Worm (Caenorhabditis elegans): ENCODE data around the gene usp-14.
A peak's percentile ranks its signal among the peaks of the same experiment; 100 is the strongest.

usp-14 gene

DNA sequence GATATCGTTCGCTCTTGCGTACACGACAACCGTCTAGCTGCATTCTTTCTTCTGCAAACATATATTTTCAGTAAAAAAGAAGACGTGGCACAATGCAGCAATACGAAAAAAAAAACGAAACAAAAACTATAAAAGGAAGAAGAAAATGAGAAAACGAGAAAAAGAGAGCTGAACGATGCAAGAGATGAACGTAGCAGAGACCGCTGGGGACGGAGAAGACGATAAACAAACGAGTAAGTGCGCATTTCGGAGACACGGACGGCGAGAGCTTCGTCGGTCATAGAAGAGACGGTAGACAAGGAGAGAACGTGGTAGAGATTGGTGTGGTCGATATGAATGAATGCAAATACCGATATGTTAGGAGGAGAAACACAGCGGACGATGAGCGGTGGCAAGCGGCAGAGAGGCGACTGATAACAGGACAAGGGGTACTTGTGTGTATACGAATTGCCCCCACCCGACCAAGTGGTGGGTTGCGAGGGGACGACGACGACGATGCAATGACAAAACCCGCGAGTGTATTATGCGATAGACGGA lies 50.5 kb downstream of the usp-14 start, which contains the start of gene K04B12.2 (continued):
- TF ChIP-seq ttx-3 (tag; optimal IDR thresholded peaks at IDR 0.05) (no peak), ref-2 (tag; optimal IDR thresholded peaks at IDR 0.05) (peak; percentile 43), pha-2 (tag; optimal IDR thresholded peaks at IDR 0.05) (peak; percentile 66), unc-86 (tag; optimal IDR thresholded peaks at IDR 0.05) (no peak), elt-4 (tag; optimal IDR thresholded peaks at IDR 0.05) (no peak), pha-4 (tag; optimal IDR thresholded peaks at IDR 0.05) (no peak), sox-2 (GFP tag; IDR thresholded peaks at IDR 0.05) (no peak), ceh-14 (tag; optimal IDR thresholded peaks at IDR 0.05) (peak; percentile 23), ceh-34 (tag; optimal IDR thresholded peaks at IDR 0.05) (peak; percentile 65), ceh-6 (GFP tag; optimal IDR thresholded peaks at IDR 0.05) (no peak), hlh-13 (GFP tag; optimal IDR thresholded peaks at IDR 0.05) (no peak), K09A11.1 (tag; optimal IDR thresholded peaks at IDR 0.05; ENCODE audit: insufficient read depth) (no peak), dve-1 (tag; optimal IDR thresholded peaks at IDR 0.05) (peak; percentile 7), ets-4 (tag; optimal IDR thresholded peaks at IDR 0.05) (peak; percentile 37), hlh-30 (tag; optimal IDR thresholded peaks at IDR 0.05; ENCODE audit: insufficient read depth) (no peak)

DNA sequence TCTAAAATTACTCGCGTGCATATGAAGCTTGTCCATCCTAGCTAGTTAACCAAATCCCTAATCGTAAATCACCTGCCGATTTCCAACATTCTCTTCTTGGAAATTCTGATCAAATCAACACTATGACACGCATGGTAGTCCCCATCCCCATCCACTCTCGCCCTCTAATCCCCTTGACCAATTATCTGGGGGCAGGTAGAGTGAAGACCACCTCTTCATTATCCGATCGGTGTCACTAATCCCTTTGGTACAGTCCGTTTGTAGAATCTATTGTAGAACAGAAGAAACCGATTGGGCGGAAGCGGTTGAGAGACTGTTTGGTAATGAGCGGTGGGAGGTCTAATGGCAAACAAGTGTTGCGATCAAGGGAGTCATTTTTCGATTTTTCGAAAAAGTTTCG lies 51.4 kb downstream of the usp-14 start:
- TF ChIP-seq pqm-1 (tag; optimal IDR thresholded peaks at IDR 0.05) (no peak), ceh-19 (GFP tag; optimal IDR thresholded peaks at IDR 0.05) (no peak), madf-2 (tag; optimal IDR thresholded peaks at IDR 0.05) (no peak), ceh-48 (tag; optimal IDR thresholded peaks at IDR 0.05) (no peak), ceh-24 (tag; optimal IDR thresholded peaks at IDR 0.05) (no peak), pha-2 (tag; optimal IDR thresholded peaks at IDR 0.05) (no peak), fkh-10 (GFP tag; optimal IDR thresholded peaks at IDR 0.05) (no peak), ceh-31 (tag; optimal IDR thresholded peaks at IDR 0.05) (peak; percentile 3), mec-3 (tag; optimal IDR thresholded peaks at IDR 0.05; ENCODE audit: borderline replicate concordance) (no peak), ceh-18 (tag; optimal IDR thresholded peaks at IDR 0.05) (no peak), tbx-2 (tag; optimal IDR thresholded peaks at IDR 0.05) (peak; percentile 8)
